Comparison of ENCODE assay signal across 5 fruit fly cellular contexts in the genomic region with DNA sequence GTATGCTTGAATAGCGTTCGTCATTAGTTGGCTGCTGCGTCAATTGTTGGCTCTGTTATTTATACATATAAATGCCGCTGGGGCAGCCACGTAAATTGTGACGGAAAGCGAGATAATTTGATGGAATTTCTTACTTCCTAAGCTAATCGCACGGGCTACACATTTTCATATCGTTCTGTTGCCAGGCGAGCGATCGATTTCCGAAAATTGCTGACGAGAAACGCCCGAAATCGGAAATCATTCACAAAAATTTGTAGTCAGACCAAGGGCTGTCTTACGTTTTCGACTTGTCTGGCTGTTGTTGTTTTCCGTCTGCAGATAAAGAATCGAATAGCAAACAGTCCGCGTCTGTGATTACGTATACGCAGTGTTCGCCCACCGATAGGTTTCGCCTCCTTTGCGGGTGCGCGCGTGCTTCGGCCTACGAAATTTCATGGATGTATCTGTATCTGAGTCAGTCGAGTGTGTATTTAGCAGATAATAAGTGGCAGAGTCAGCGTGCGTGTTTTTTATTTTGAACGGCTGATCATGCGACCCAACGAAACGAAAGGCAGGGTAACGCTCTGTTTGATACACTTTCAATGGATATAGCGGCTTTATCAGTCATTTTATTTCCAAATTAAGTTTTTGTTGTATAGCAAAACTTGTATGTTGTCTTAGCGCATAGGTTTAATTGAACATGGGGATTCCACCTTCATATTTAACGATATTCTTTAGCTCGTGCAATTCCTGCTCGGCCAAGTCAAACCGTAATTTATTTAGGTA.
TF ChIP-seq lines count a peak whose summit lies in the region.

No protein-coding gene starts in this region.

- no peak for TF ChIP-seq CTCF in whole organism, embryonic (GFP tag; optimal IDR thresholded peaks at IDR 0.05; lab: Kevin White, UChicago)

TF ChIP-seq in whole organism, adult, 20 proteins besides CTCF, POLR2A, EP300 and RAD21:
- peak; percentile 26 for TF ChIP-seq CG7045 (GFP tag; optimal IDR thresholded peaks at IDR 0.05; lab: Kevin White, UChicago)
- TF ChIP-seq bab1 (GFP tag; optimal IDR thresholded peaks at IDR 0.05; lab: Kevin White, UChicago): no peak
- no peak for TF ChIP-seq CG12768 (GFP tag; optimal IDR thresholded peaks at IDR 0.05; lab: Kevin White, UChicago)
- peak; percentile 70 for TF ChIP-seq cic (GFP tag; optimal IDR thresholded peaks at IDR 0.05; lab: Kevin White, UChicago)
- TF ChIP-seq CG33017 (tag; optimal IDR thresholded peaks at IDR 0.05; lab: Kevin White, UChicago): peak; percentile 3
- TF ChIP-seq CG14711 (tag; optimal IDR thresholded peaks at IDR 0.05; lab: Kevin White, UChicago): no peak
- peak; percentile 35 for TF ChIP-seq Mnt (GFP tag; optimal IDR thresholded peaks at IDR 0.05; lab: Kevin White, UChicago)

TF ChIP-seq in whole organism, embryonic, 481 proteins besides CTCF, POLR2A, EP300 and RAD21 (continues in another document):
- TF ChIP-seq Tbp (GFP tag; optimal IDR thresholded peaks at IDR 0.05; lab: Kevin White, UChicago): no peak
- no peak for TF ChIP-seq CG17912 (GFP tag; optimal IDR thresholded peaks at IDR 0.05; lab: Kevin White, UChicago)
- peak; percentile 41 for TF ChIP-seq CG12942 (GFP tag; optimal IDR thresholded peaks at IDR 0.05; lab: Kevin White, UChicago)
- TF ChIP-seq CG3065 (GFP tag; optimal IDR thresholded peaks at IDR 0.05; lab: Kevin White, UChicago): no peak
- TF ChIP-seq CHES-1-like (GFP tag; optimal IDR thresholded peaks at IDR 0.05; lab: Kevin White, UChicago): peak; percentile 68
- no peak for TF ChIP-seq CG8290 (GFP tag; optimal IDR thresholded peaks at IDR 0.05; lab: Kevin White, UChicago)
- TF ChIP-seq CG8290 (tag; optimal IDR thresholded peaks at IDR 0.05; lab: Kevin White, UChicago): peak in 1 of 2 experiments; percentile 71
- TF ChIP-seq ara (GFP tag; IDR thresholded peaks at IDR 0.05; lab: Robert Waterston, UW): peak; percentile 60
- TF ChIP-seq shn (GFP tag; optimal IDR thresholded peaks at IDR 0.05; lab: Kevin White, UChicago): peak; percentile 57
- TF ChIP-seq CG4282 (GFP tag; optimal IDR thresholded peaks at IDR 0.05; lab: Kevin White, UChicago): no peak
- peak; percentile 49 for TF ChIP-seq slp2 (GFP tag; optimal IDR thresholded peaks at IDR 0.05; lab: Kevin White, UChicago)
- peak; percentile 70 for TF ChIP-seq Sox100B (GFP tag; optimal IDR thresholded peaks at IDR 0.05; lab: Kevin White, UChicago)
- TF ChIP-seq CG8359 (GFP tag; optimal IDR thresholded peaks at IDR 0.05; lab: Kevin White, UChicago; ENCODE audit: borderline replicate concordance): no peak
- peak; percentile 29 for TF ChIP-seq grn (GFP tag; optimal IDR thresholded peaks at IDR 0.05; lab: Kevin White, UChicago)
- TF ChIP-seq chif (GFP tag; optimal IDR thresholded peaks at IDR 0.05; lab: Kevin White, UChicago): peak; percentile 46 to 52
- TF ChIP-seq wek (GFP tag; optimal IDR thresholded peaks at IDR 0.05; lab: Kevin White, UChicago): peak; percentile 39
- no peak for TF ChIP-seq toy (GFP tag; IDR thresholded peaks at IDR 0.05; lab: Robert Waterston, UW)
- TF ChIP-seq CG4360 (GFP tag; IDR thresholded peaks at IDR 0.05; lab: Robert Waterston, UW): peak; percentile 36; the same call in 1 of the 2 replicates

TF ChIP-seq in whole organism, prepupa, 60 proteins besides CTCF, POLR2A, EP300 and RAD21 (continues in another document):
- TF ChIP-seq CG8632 (GFP tag; optimal IDR thresholded peaks at IDR 0.05; lab: Kevin White, UChicago) (no peak), cyc (GFP tag; optimal IDR thresholded peaks at IDR 0.05; lab: Kevin White, UChicago) (peak; percentile 12), CG15336 (GFP tag; IDR thresholded peaks at IDR 0.05; lab: Robert Waterston, UW) (0 out of 2 replicates have a peak, but pooled peaks have one; percentile 21), CG6163 (GFP tag; IDR thresholded peaks at IDR 0.05; lab: Robert Waterston, UW) (peak; percentile 27; the same call in 1 of the 3 replicates), dsx (GFP tag; optimal IDR thresholded peaks at IDR 0.05; lab: Kevin White, UChicago; ENCODE audit: poor library complexity, severe bottlenecking) (no peak), CG6792 (GFP tag; optimal IDR thresholded peaks at IDR 0.05; lab: Kevin White, UChicago) (no peak), CG11294 (GFP tag; IDR thresholded peaks at IDR 0.05; lab: Robert Waterston, UW) (no peak), esn (GFP tag; optimal IDR thresholded peaks at IDR 0.05; lab: Kevin White, UChicago) (peak; percentile 40), CG7368 (GFP tag; optimal IDR thresholded peaks at IDR 0.05; lab: Kevin White, UChicago) (no peak), fkh (GFP tag; optimal IDR thresholded peaks at IDR 0.05; lab: Kevin White, UChicago) (peak; percentile 83), svp (GFP tag; lab: Kevin White, UChicago) (peak; percentile 74), acj6 (GFP tag; optimal IDR thresholded peaks at IDR 0.05; lab: Kevin White, UChicago) (no peak), Eip93F (GFP tag; optimal IDR thresholded peaks at IDR 0.05; lab: Kevin White, UChicago) (peak; percentile 55), CG31627 (GFP tag; optimal IDR thresholded peaks at IDR 0.05; lab: Kevin White, UChicago) (peak; percentile 21), CG8119 (GFP tag; IDR thresholded peaks at IDR 0.05; lab: Robert Waterston, UW) (no peak), vri (GFP tag; optimal IDR thresholded peaks at IDR 0.05; lab: Kevin White, UChicago) (peak; percentile 85), net (GFP tag; optimal IDR thresholded peaks at IDR 0.05; lab: Kevin White, UChicago) (no peak), eg (GFP tag; IDR thresholded peaks at IDR 0.05; lab: Robert Waterston, UW) (no peak), CG9139 (GFP tag; optimal IDR thresholded peaks at IDR 0.05; lab: Kevin White, UChicago) (no peak)

TF ChIP-seq in whole organism, pupa, 21 proteins besides CTCF, POLR2A, EP300 and RAD21:
- TF ChIP-seq CG15710 (tag; optimal IDR thresholded peaks at IDR 0.05; lab: Kevin White, UChicago) (no peak), CG12605 (GFP tag; IDR thresholded peaks at IDR 0.05; lab: Robert Waterston, UW) (0 out of 2 replicates have a peak, but pooled peaks have one; percentile 8), EcR (GFP tag; optimal IDR thresholded peaks at IDR 0.05; lab: Kevin White, UChicago) (peak; percentile 55), gl (tag; optimal IDR thresholded peaks at IDR 0.05; lab: Kevin White, UChicago) (no peak), CG17806 (tag; optimal IDR thresholded peaks at IDR 0.05; lab: Kevin White, UChicago) (no peak), rn (GFP tag; IDR thresholded peaks at IDR 0.05; lab: Robert Waterston, UW) (no peak), Ets98B (GFP tag; IDR thresholded peaks at IDR 0.05; lab: Robert Waterston, UW) (no peak), CG32121 (GFP tag; IDR thresholded peaks at IDR 0.05; lab: Robert Waterston, UW) (0 out of 2 replicates have a peak, but pooled peaks have one; percentile 11)

TF ChIP-seq in whole organism, wandering third instar larva, 38 proteins besides CTCF, POLR2A, EP300 and RAD21:
- TF ChIP-seq HLH106 (tag; optimal IDR thresholded peaks at IDR 0.05; lab: Kevin White, UChicago): peak; percentile 27
- TF ChIP-seq sv (GFP tag; optimal IDR thresholded peaks at IDR 0.05; lab: Kevin White, UChicago): peak; percentile 51
- TF ChIP-seq Dif (GFP tag; optimal IDR thresholded peaks at IDR 0.05; lab: Kevin White, UChicago; ENCODE audit: partially characterized antibody): no peak
- peak in 1 of 2 experiments; percentile 57 for TF ChIP-seq foxo (GFP tag; optimal IDR thresholded peaks at IDR 0.05; lab: Kevin White, UChicago)
- peak; percentile 36 for TF ChIP-seq rgr (GFP tag; optimal IDR thresholded peaks at IDR 0.05; lab: Kevin White, UChicago)
- peak; percentile 38 for TF ChIP-seq OdsH (GFP tag; optimal IDR thresholded peaks at IDR 0.05; lab: Kevin White, UChicago)
- peak; percentile 22 for TF ChIP-seq Sp1 (GFP tag; optimal IDR thresholded peaks at IDR 0.05; lab: Kevin White, UChicago)
- peak; percentile 54 for TF ChIP-seq ey (GFP tag; optimal IDR thresholded peaks at IDR 0.05; lab: Kevin White, UChicago)
- no peak for TF ChIP-seq tai (GFP tag; optimal IDR thresholded peaks at IDR 0.05; lab: Kevin White, UChicago)
- TF ChIP-seq lola (GFP tag; optimal IDR thresholded peaks at IDR 0.05; lab: Kevin White, UChicago): no peak
- TF ChIP-seq h (GFP tag; optimal IDR thresholded peaks at IDR 0.05; lab: Kevin White, UChicago): peak; percentile 57
- no peak for TF ChIP-seq Hr78 (GFP tag; optimal IDR thresholded peaks at IDR 0.05; lab: Kevin White, UChicago)
- TF ChIP-seq Mio (GFP tag; optimal IDR thresholded peaks at IDR 0.05; lab: Kevin White, UChicago): no peak
- TF ChIP-seq usp (GFP tag; optimal IDR thresholded peaks at IDR 0.05; lab: Kevin White, UChicago): no peak
- no peak for TF ChIP-seq sage (GFP tag; optimal IDR thresholded peaks at IDR 0.05; lab: Kevin White, UChicago)
- no peak for TF ChIP-seq N (GFP tag; optimal IDR thresholded peaks at IDR 0.05; lab: Kevin White, UChicago)
- no peak for TF ChIP-seq Vsx2 (GFP tag; optimal IDR thresholded peaks at IDR 0.05; lab: Kevin White, UChicago; ENCODE audit: partially characterized antibody)
- TF ChIP-seq Jra (GFP tag; optimal IDR thresholded peaks at IDR 0.05; lab: Kevin White, UChicago): peak; percentile 23
- TF ChIP-seq Rel (GFP tag; optimal IDR thresholded peaks at IDR 0.05; lab: Kevin White, UChicago): no peak
- TF ChIP-seq Rel (tag; optimal IDR thresholded peaks at IDR 0.05; lab: Kevin White, UChicago): peak; percentile 72
- TF ChIP-seq dmrt93B (GFP tag; optimal IDR thresholded peaks at IDR 0.05; lab: Kevin White, UChicago): peak; percentile 7
- peak; percentile 32 for TF ChIP-seq fru (GFP tag; optimal IDR thresholded peaks at IDR 0.05; lab: Kevin White, UChicago)
- no peak for TF ChIP-seq br (GFP tag; optimal IDR thresholded peaks at IDR 0.05; lab: Kevin White, UChicago)
